Worm (Caenorhabditis elegans) whole organism, midembryonic: ENCODE results near the gene spon-1.

Experiments used
- cog-1 ChIP-seq: sonication (generic microtip); optimal IDR thresholded peaks from 2 replicates; lab custom pipeline; 2016; ENCODE audit warnings: missing genetic modification characterization, missing compliant biosample characterization
- klf-2 ChIP-seq: fragments of 200-800 bp; sonication (Bioruptor generic); conservative IDR thresholded peaks from 2 replicates; pipeline ENCODE4 v1.3.6; 2022; ENCODE audit warnings: missing genetic modification reagents, missing genetic modification characterization, missing compliant biosample characterization
- ref-1 ChIP-seq: fragments of 200-800 bp; sonication (Bioruptor generic); conservative IDR thresholded peaks from 2 replicates; pipeline ENCODE4 v1.3.6; 2022; ENCODE audit warnings: missing genetic modification reagents, missing genetic modification characterization, missing compliant biosample characterization

DNA sequence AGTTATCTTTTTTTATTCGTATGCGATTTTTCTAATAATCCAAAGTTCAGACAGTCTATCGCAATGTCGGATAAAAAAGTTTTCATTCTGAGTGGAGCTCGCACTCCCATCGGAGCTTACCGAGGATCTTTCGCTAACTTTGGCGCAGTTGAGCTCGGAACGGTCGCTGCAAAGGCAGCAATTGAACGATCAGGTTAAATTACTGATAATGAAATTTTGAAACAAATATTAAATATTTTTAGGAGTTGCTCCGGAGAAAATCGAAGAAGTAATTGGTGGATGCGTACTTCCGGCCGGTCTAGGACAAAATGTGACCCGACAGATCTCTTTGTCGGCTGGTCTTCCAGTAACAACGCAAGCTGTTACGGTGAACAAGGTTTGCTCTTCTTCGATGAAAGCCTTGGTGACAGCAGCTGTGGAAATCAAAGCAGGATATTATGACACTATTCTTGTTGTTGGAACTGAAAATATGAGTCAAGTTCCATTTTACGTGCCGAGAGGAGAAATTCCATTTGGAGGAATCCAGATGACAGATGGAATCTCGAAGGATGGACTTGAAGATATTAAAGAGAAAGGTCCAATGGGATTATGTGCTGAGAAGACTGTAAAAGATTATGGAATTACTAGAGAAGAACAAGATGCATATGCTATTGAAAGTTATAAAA is 40.7 kb upstream of the spon-1 start, which contains the start of gene T02G5.7:
- TF ChIP-seq klf-2 (GFP tag; lab: Robert Waterston, UW) = no peak
- no peak for TF ChIP-seq cog-1 (tag; lab: Kevin White, UChicago)
- TF ChIP-seq ref-1 (GFP tag; lab: Robert Waterston, UW) = no peak
